Worm (Caenorhabditis elegans) whole organism, midembryonic: ENCODE measurements around the gene C34C12.1.

Source experiments
- T22C8.4 ChIP-seq: fragments of 200-800 bp; sonication (Bioruptor generic); IDR thresholded peaks from 2 replicates; pipeline ENCODE4 v1.3.6; 2022; ENCODE audit warnings: missing genetic modification characterization, missing compliant biosample characterization
- cog-1 ChIP-seq: sonication (generic microtip); optimal IDR thresholded peaks from 2 replicates; lab custom pipeline; 2016; ENCODE audit warnings: missing genetic modification characterization, missing compliant biosample characterization
- flt-1 ChIP-seq: fragments of 200-800 bp; sonication (Bioruptor generic); IDR thresholded peaks from 2 replicates; pipeline ENCODE4 v1.3.6; 2022; ENCODE audit warnings: missing genetic modification characterization, missing compliant biosample characterization
- klf-2 ChIP-seq: fragments of 200-800 bp; sonication (Bioruptor generic); conservative IDR thresholded peaks from 2 replicates; pipeline ENCODE4 v1.3.6; 2022; ENCODE audit warnings: missing genetic modification reagents, missing genetic modification characterization, missing compliant biosample characterization
- med-1 ChIP-seq: sonication (generic microtip); optimal IDR thresholded peaks from 2 replicates; lab custom pipeline; 2017; ENCODE audit warnings: missing genetic modification characterization, mild to moderate bottlenecking, missing compliant biosample characterization, antibody characterized with exemption, missing genetic modification reagents; ENCODE audit not compliant: insufficient read depth
- ref-1 ChIP-seq: fragments of 200-800 bp; sonication (Bioruptor generic); conservative IDR thresholded peaks from 2 replicates; pipeline ENCODE4 v1.3.6; 2022; ENCODE audit warnings: missing genetic modification reagents, missing genetic modification characterization, missing compliant biosample characterization
- tab-1 ChIP-seq: fragments of 200-800 bp; sonication (Bioruptor generic); IDR thresholded peaks from 2 replicates; pipeline ENCODE4 v1.3.6; 2022; ENCODE audit warnings: missing genetic modification characterization, missing compliant biosample characterization
- ztf-23 ChIP-seq: fragments of 200-800 bp; sonication (Bioruptor generic); IDR thresholded peaks from 2 replicates; pipeline ENCODE4 v1.3.6; 2022; ENCODE audit warnings: missing genetic modification reagents, missing genetic modification characterization, missing compliant biosample characterization
- ztf-29 ChIP-seq: fragments of 200-800 bp; sonication (Bioruptor generic); IDR thresholded peaks from 2 replicates; pipeline ENCODE4 v1.3.6; 2022; ENCODE audit warnings: missing genetic modification reagents, missing genetic modification characterization, missing compliant biosample characterization

Gene C34C12.1

DNA sequence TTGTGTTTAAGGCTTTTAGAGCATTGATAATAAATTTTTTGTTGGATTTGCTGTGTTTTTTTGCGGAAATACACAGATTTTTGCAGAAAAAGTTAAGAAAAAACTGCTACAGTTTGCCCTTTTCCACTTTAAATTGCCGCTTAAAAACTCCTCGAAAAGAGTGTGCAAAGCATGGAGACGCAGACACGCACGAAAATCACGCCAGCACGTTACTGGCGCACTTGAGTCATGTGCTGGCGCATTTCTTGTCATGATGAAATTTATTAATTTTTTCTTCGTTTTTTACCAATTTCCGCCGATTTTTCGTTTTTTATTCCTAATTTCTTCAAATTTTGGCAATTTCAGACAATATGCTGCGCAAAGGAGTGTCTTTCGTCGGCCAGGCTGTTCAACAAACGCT is 5.9 kb downstream of the C34C12.1 start, which contains the start of gene C34C12.8:
TSS of gene C34C12.8 (plus strand) at position 346 of the 400 bp plus-strand sequence.
- TF ChIP-seq tab-1 (GFP tag; lab: Robert Waterston, UW) (no peak), ref-1 (GFP tag; lab: Robert Waterston, UW) (no peak), cog-1 (tag; lab: Kevin White, UChicago) (peak; percentile 46), med-1 (GFP tag; lab: Kevin White, UChicago) (no peak), T22C8.4 (GFP tag; lab: Robert Waterston, UW) (no peak), ztf-29 (GFP tag; lab: Robert Waterston, UW) (no peak), ztf-23 (GFP tag; lab: Robert Waterston, UW) (peak; percentile 66; the same call in 1 of the 2 replicates), flt-1 (peak; percentile 70; the same call in 1 of the 2 replicates), klf-2 (no peak)

DNA sequence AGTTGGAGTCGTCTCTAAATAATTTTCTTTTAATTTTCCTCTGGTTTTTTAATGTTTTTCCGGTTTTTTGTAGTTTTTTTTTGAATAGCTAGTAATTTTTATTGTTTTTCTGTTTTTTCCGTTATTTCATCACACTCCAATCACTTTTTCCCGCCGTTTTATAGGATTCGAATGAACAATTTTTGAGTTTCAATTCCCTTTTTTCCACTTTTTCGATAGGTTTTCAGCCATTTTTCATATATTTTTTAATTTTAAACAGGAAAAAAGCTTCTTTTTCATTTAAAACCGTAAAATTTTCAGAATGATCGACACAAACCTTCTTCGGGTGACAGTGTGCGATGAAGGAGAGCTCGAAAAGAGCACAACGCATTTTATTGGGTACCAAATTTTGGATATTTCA is 7.3 kb downstream of the C34C12.1 start, which contains the start of gene pph-6:
TSS of gene pph-6 (plus strand) at position 301 of the 400 bp plus-strand sequence.
- TF ChIP-seq ref-1 (GFP tag; lab: Robert Waterston, UW) = no peak
- no peak for TF ChIP-seq klf-2
- TF ChIP-seq ztf-23 (GFP tag; lab: Robert Waterston, UW) = no peak
- TF ChIP-seq cog-1 (tag; lab: Kevin White, UChicago) = no peak
- no peak for TF ChIP-seq T22C8.4 (GFP tag; lab: Robert Waterston, UW)
- no peak for TF ChIP-seq tab-1 (GFP tag; lab: Robert Waterston, UW)
- TF ChIP-seq flt-1 = no peak
- TF ChIP-seq med-1 (GFP tag; lab: Kevin White, UChicago) = no peak
- no peak for TF ChIP-seq ztf-29 (GFP tag; lab: Robert Waterston, UW)

DNA sequence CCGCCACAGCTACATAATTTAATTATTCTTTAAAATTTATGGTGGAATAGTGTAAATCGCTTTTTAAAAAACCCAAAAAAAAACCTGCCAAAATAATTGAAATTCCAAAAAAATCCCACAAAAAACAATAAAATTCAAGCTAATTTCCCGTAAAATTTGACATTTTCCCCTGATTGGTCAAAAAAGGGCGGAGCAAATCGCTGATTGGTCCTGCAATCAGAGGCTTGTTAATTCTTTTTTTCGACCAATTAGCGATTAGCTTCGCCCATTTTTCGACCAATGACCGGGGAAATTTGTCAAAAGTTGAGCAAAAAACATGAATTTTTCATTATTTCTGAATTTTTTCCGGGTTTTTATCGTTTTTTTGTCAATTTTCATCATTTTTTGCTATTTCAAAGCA is 12.9 kb downstream of the C34C12.1 start:
- TF ChIP-seq cog-1 (tag; lab: Kevin White, UChicago) (no peak), T22C8.4 (GFP tag; lab: Robert Waterston, UW) (no peak), klf-2 (no peak), ztf-23 (GFP tag; lab: Robert Waterston, UW) (no peak)

DNA sequence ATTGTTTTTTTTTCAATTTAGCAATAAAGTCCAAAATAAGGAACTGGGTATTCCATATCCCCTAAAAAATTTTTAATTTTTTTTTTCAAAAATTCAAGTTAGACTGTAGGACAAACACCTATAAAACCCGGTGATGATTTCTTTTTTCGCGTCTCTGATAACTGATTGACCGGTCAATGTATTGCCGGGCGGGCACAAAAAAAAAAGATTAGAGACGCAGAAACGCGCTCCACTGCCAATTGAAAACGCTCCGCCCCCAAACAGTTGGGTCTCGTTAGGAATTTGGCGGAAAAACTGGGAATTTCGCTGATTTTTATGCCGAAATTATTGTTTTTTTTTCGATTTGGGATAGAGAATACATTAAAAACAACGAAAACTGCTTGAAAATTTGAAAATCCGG is 14.2 kb downstream of the C34C12.1 start:
- no peak for TF ChIP-seq flt-1

DNA sequence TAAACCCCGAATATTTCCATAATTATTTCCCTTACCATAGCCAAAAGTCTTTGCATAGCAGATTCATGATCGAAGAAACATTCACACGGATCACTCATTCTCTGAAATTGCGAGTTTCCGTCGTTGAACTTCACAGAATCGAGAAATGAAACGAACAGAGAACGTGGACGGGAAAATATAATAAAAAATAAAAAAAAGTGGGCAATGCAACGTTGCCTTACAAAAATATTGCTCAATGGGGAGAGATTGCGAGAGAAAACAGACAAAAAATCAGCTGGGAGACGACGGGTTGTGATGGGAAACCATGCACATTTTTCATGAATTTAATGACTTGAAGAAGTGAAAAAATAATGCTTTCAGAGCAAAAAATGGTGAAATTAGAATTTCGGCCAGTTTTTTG is 15.5 kb downstream of the C34C12.1 start, which contains the start of gene smim-14:
TSS of gene smim-14 (minus strand) at position 101 of the 400 bp plus-strand sequence.
- no peak for TF ChIP-seq tab-1 (GFP tag; lab: Robert Waterston, UW)
- TF ChIP-seq ztf-29 (GFP tag; lab: Robert Waterston, UW) = no peak
- no peak for TF ChIP-seq T22C8.4 (GFP tag; lab: Robert Waterston, UW)
- TF ChIP-seq flt-1 = no peak
- TF ChIP-seq ztf-23 (GFP tag; lab: Robert Waterston, UW) = no peak
- no peak for TF ChIP-seq med-1 (GFP tag; lab: Kevin White, UChicago)
- no peak for TF ChIP-seq cog-1 (tag; lab: Kevin White, UChicago)
- no peak for TF ChIP-seq ref-1 (GFP tag; lab: Robert Waterston, UW)
- no peak for TF ChIP-seq klf-2

DNA sequence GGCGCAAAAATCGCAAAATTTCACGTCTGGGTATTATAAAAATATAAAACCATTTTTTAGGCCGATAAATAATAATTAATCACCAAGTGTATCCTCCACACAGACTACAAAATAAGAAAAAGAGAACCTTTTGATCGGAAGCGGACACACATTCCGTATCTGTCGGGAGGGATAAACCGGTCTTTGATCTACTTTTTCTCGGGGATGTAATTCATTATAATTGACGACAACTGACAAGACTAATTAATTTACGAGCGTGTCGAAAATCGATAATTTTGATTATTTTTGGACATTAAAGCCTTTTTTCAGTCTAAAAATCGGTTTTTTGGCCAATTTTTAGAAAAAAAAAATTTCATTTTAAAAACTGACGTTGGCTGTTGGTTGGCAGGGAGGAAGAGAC is 16.3 kb downstream of the C34C12.1 start:
- no peak for TF ChIP-seq ref-1 (GFP tag; lab: Robert Waterston, UW)
- no peak for TF ChIP-seq flt-1
- TF ChIP-seq T22C8.4 (GFP tag; lab: Robert Waterston, UW) = no peak
- no peak for TF ChIP-seq ztf-23 (GFP tag; lab: Robert Waterston, UW)
- no peak for TF ChIP-seq ztf-29 (GFP tag; lab: Robert Waterston, UW)
- TF ChIP-seq cog-1 (tag; lab: Kevin White, UChicago) = no peak
- TF ChIP-seq med-1 (GFP tag; lab: Kevin White, UChicago) = no peak
- TF ChIP-seq tab-1 (GFP tag; lab: Robert Waterston, UW) = no peak

DNA sequence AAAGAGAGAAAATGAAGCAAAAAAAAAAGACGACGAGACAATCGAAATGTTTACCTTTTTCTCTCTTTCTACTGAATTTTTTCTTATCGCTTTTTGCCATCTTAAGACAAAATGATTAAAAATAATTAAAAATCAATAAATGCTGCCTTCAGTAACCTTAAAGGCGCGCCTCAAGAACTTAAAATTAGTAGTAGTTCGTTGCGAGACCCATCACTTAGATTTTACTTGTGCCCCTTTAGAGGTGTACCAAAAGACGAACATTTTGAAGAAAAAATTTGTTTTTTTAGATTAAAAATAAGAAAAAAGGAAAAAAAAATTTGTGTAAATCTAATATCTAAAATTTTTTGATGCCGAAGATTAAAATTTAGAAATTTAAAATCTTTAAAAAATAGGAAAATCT is 16.8 kb downstream of the C34C12.1 start:
- TF ChIP-seq klf-2 (no peak), flt-1 (no peak), ztf-23 (GFP tag; lab: Robert Waterston, UW) (no peak)

DNA sequence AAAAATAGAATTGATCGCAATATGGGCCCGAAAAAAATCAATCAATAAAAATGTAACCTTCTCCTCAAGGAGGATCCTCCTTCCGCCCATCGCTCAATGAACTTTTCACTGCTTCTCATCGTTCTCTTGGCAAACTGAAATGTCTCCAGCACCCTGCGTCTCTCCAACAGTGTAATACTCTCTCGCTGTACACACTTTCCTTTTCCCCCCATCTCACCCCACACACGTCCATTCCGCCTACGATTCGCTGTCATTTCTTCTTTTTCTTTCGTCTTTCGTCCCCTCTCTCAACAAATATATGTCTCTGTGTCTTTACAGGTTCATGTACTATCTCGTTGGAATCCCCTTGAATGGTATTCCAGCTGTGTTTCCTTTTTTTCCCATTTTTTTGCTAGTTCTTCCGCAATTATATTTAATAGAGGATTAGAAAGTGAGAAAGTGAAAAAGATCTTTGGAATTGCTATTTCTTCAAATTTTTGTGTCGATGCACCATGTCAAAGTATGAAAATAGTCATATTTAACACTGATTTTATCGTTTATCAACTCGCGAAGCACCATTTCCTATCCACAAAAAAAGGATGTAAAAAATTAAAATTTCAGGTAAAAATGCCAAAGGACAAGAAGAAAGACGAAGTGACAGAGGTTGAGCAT is 17.4 kb downstream of the C34C12.1 start, which contains the start of gene rsu-1:
TSS of gene rsu-1 (plus strand) at position 601 of the 651 bp plus-strand sequence.
- TF ChIP-seq cog-1 (tag; lab: Kevin White, UChicago) = peak; percentile 26
- TF ChIP-seq ztf-23 (GFP tag; lab: Robert Waterston, UW) = no peak
- peak; percentile 51 for TF ChIP-seq T22C8.4 (GFP tag; lab: Robert Waterston, UW)

DNA sequence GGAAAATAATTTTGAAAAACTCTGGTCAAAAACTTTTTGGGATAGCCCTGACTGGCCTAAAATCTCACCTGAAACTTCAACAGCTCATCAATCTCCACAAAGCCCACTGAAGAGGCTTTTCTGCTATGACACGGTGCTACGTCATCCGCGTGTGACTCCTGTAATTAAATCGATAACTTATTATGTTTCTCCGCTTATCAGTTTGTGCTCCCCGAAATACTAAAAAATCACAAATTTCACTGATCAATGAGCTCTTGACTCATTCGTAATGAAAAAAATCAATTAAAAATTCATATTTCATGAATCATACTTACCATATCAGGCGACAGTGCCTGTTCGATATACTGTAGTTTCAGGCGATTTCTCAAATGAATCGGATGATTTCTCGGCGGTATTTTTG is 20.9 kb downstream of the C34C12.1 start:
- TF ChIP-seq cog-1 (tag; lab: Kevin White, UChicago) = no peak
- no peak for TF ChIP-seq klf-2
- no peak for TF ChIP-seq ref-1 (GFP tag; lab: Robert Waterston, UW)
- TF ChIP-seq flt-1 = no peak
- TF ChIP-seq T22C8.4 (GFP tag; lab: Robert Waterston, UW) = no peak
- TF ChIP-seq ztf-23 (GFP tag; lab: Robert Waterston, UW) = no peak
- no peak for TF ChIP-seq med-1 (GFP tag; lab: Kevin White, UChicago)
- TF ChIP-seq ztf-29 (GFP tag; lab: Robert Waterston, UW) = no peak
- TF ChIP-seq tab-1 (GFP tag; lab: Robert Waterston, UW) = no peak

DNA sequence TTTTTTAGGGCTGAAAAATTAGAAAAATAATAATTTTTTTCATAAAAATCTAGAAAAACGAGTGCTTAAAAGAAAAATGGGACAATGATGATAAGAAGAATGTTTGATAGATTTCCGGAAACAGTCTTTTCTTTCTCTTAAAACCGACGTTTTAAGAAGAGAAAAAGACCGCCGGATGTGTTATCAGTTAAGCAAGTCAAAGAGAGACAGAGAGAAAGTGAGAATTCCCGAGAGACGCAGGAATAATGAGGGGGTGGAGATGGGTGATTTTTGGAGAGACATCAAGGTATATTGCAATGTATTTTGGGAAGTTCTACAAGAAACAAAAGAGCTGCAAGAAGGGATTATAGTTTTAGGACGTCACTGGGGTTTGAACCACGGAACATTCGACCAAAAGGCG is 21.4 kb downstream of the C34C12.1 start, which contains the start of gene C34C12.9:
TSS of gene C34C12.9 (minus strand) at position 16 of the 400 bp plus-strand sequence.
- TF ChIP-seq flt-1 (no peak), ztf-29 (GFP tag; lab: Robert Waterston, UW) (no peak), ref-1 (GFP tag; lab: Robert Waterston, UW) (no peak), klf-2 (no peak), med-1 (GFP tag; lab: Kevin White, UChicago) (no peak), cog-1 (tag; lab: Kevin White, UChicago) (no peak), ztf-23 (GFP tag; lab: Robert Waterston, UW) (no peak), tab-1 (GFP tag; lab: Robert Waterston, UW) (no peak), T22C8.4 (GFP tag; lab: Robert Waterston, UW) (no peak)
